Fruit fly (Drosophila melanogaster) whole organism, pupa: ENCODE measurements around the gene CG32568.

Source experiments
- CG10348 ChIP-seq: fragments of 200-800 bp; sonication (Bioruptor generic); IDR thresholded peaks from 2 replicates; pipeline ENCODE4 v1.3.6; 2022; ENCODE audit warnings: missing biosample characterization, missing genetic modification characterization
- CG13204 ChIP-seq: fragments of 200-800 bp; sonication (Bioruptor generic); optimal IDR thresholded peaks from 2 replicates; lab custom pipeline; 2018; ENCODE audit warnings: missing biosample characterization, mild to moderate bottlenecking, missing genetic modification characterization, moderate library complexity
- CG14655 ChIP-seq: fragments of 200-800 bp; sonication (Bioruptor generic); optimal IDR thresholded peaks from 3 replicates; lab custom pipeline; 2017; ENCODE audit warnings: mild to moderate bottlenecking, missing biosample characterization, missing genetic modification reagents, missing genetic modification characterization
- CG15710 ChIP-seq: fragments of 200-800 bp; sonication (Bioruptor generic); optimal IDR thresholded peaks from 2 replicates; lab custom pipeline; 2018; ENCODE audit warnings: missing biosample characterization, mild to moderate bottlenecking, missing genetic modification characterization, moderate library complexity
- CG32121 ChIP-seq: fragments of 200-800 bp; sonication (Bioruptor generic); IDR thresholded peaks from 2 replicates; pipeline ENCODE4 v1.3.6; 2022; ENCODE audit warnings: missing biosample characterization, missing genetic modification characterization
- CG34367 ChIP-seq: fragments of 200-800 bp; sonication (Bioruptor generic); optimal IDR thresholded peaks from 2 replicates; lab custom pipeline; 2018; ENCODE audit warnings: missing biosample characterization, mild to moderate bottlenecking, missing genetic modification characterization
- CG4496 ChIP-seq: fragments of 200-800 bp; sonication (Bioruptor generic); IDR thresholded peaks from 3 replicates; pipeline ENCODE4 v1.3.6; 2022; ENCODE audit warnings: missing biosample characterization, missing genetic modification characterization
- D1 ChIP-seq: fragments of 200-800 bp; sonication (Bioruptor generic); optimal IDR thresholded peaks from 2 replicates; lab custom pipeline; 2018; ENCODE audit warnings: missing biosample characterization, mild to moderate bottlenecking, missing genetic modification characterization, moderate library complexity
- EcR ChIP-seq: fragments of 200-800 bp; sonication (Bioruptor generic); optimal IDR thresholded peaks from 3 replicates; lab custom pipeline; 2019; ENCODE audit warnings: missing biosample characterization, missing genetic modification characterization, mild to moderate bottlenecking, moderate library complexity, missing genetic modification reagents
- Snoo ChIP-seq: fragments of 200-800 bp; sonication (Bioruptor generic); optimal IDR thresholded peaks from 3 replicates; lab custom pipeline; 2017; ENCODE audit warnings: missing biosample characterization, mild to moderate bottlenecking, missing genetic modification characterization, inconsistent platforms
- fd96Ca ChIP-seq: fragments of 200-800 bp; sonication (Bioruptor generic); IDR thresholded peaks from 3 replicates; pipeline ENCODE4 v1.3.6; 2022; ENCODE audit warnings: missing biosample characterization, missing genetic modification characterization
- gl ChIP-seq: fragments of 200-800 bp; sonication (Bioruptor generic); optimal IDR thresholded peaks from 2 replicates; lab custom pipeline; 2018; ENCODE audit warnings: missing biosample characterization, mild to moderate bottlenecking, missing genetic modification characterization
- rn ChIP-seq: fragments of 200-800 bp; sonication (Bioruptor generic); IDR thresholded peaks from 2 replicates; pipeline ENCODE4 v1.3.6; 2022; ENCODE audit warnings: missing biosample characterization, missing genetic modification characterization

- TF ChIP-seq fd96Ca, result peak; percentile 90
- peak; percentile 66 for TF ChIP-seq rn (GFP tag; lab: Robert Waterston, UW)
- TF ChIP-seq CG4496 (GFP tag; lab: Robert Waterston, UW), result peak; percentile 95
- no peak for TF ChIP-seq EcR (GFP tag; lab: Kevin White, UChicago)
- TF ChIP-seq CG14655 (GFP tag; lab: Kevin White, UChicago), result peak; percentile 81
- peak; percentile 43 for TF ChIP-seq gl
- TF ChIP-seq CG32121 (GFP tag; lab: Robert Waterston, UW), result peak; percentile 90
- TF ChIP-seq Snoo, result peak; percentile 48
- peak; percentile 68 for TF ChIP-seq CG34367 (tag; lab: Kevin White, UChicago)
- peak; percentile 19; the same call in 1 of the 2 replicates for TF ChIP-seq CG10348 (GFP tag; lab: Robert Waterston, UW)
- TF ChIP-seq CG13204 (GFP tag; lab: Kevin White, UChicago), result no peak
- no peak for TF ChIP-seq D1
- peak; percentile 74 for TF ChIP-seq CG15710 (tag; lab: Kevin White, UChicago)
Measured at dm6 chrX:16691440-16691839, 49.3 kb upstream of the CG32568 start.
